Fruit fly (Drosophila melanogaster): ENCODE measurements around the gene CG18662.

DNA sequence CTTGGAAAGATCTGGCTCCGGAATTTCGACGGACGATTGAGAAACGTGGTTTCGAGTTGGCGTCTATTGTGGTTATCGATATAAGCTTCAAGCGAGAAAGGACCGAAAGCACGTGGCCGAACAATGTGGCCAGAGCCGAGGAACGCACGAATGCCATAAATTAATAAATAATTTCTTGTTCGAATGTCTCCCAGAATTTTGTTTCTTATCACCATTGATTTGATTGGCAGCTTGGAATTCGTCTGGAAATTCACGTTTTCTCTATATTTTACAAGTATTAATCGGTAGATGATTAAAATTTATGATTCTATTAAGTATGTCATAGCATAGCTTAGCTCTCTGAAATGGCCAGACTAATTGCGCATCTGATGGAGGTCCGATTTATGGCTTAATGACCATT, 33.5 kb downstream of the CG18662 start, which contains the start of gene Rcd-1r:
- TF ChIP-seq ttk (optimal IDR thresholded peaks at IDR 0.05) = no peak
- TF ChIP-seq psq (optimal IDR thresholded peaks at IDR 0.05) = no peak
- no peak for TF ChIP-seq h (optimal IDR thresholded peaks at IDR 0.05)
